Fruit fly (Drosophila melanogaster) whole organism, embryonic: ENCODE measurements around the gene CG12010.

Experiments used
- Adf1 ChIP-seq: fragments of 200-800 bp; sonication (Bioruptor generic); IDR thresholded peaks from 2 replicates; pipeline ENCODE4 v1.3.6; 2022; ENCODE audit warnings: missing biosample characterization, missing genetic modification characterization
- Aef1 ChIP-seq: fragments of 200-800 bp; sonication (Bioruptor generic); IDR thresholded peaks from 3 replicates; pipeline ENCODE4 v1.3.6; 2022; ENCODE audit warnings: missing biosample characterization, missing genetic modification characterization
- B-H1 ChIP-seq: fragments of 200-800 bp; sonication (Bioruptor generic); IDR thresholded peaks from 3 replicates; pipeline ENCODE4 v1.3.6; 2022; ENCODE audit warnings: missing biosample characterization, missing genetic modification characterization
- Bdp1 ChIP-seq: fragments of 200-800 bp; sonication (Bioruptor generic); optimal IDR thresholded peaks from 3 replicates; lab custom pipeline; 2016; ENCODE audit warnings: missing biosample characterization, missing genetic modification characterization
- CG11560 ChIP-seq: fragments of 200-800 bp; sonication (Bioruptor generic); IDR thresholded peaks from 3 replicates; pipeline ENCODE4 v1.3.6; 2022; ENCODE audit warnings: missing biosample characterization, missing genetic modification characterization
- CG12769 ChIP-seq: fragments of 200-800 bp; sonication (Bioruptor generic); optimal IDR thresholded peaks from 2 replicates; lab custom pipeline; 2019; ENCODE audit warnings: missing biosample characterization, mild to moderate bottlenecking, missing genetic modification characterization, moderate library complexity
- CG16863 ChIP-seq: fragments of 200-800 bp; sonication (Bioruptor generic); optimal IDR thresholded peaks from 3 replicates; lab custom pipeline; 2016; ENCODE audit warnings: missing biosample characterization, missing genetic modification characterization
- CG1832 ChIP-seq: fragments of 200-800 bp; sonication (Bioruptor generic); optimal IDR thresholded peaks from 2 replicates; lab custom pipeline; 2017; ENCODE audit warnings: missing biosample characterization, mild to moderate bottlenecking, missing genetic modification characterization, inconsistent platforms
- CG18619 ChIP-seq: fragments of 200-800 bp; sonication (Bioruptor generic); optimal IDR thresholded peaks from 3 replicates; lab custom pipeline; 2017; ENCODE audit warnings: missing biosample characterization, mild to moderate bottlenecking, missing genetic modification characterization
- CG6689 ChIP-seq: fragments of 200-800 bp; sonication (Bioruptor generic); IDR thresholded peaks from 2 replicates; pipeline ENCODE4 v1.3.6; 2022; ENCODE audit warnings: missing biosample characterization, missing genetic modification characterization
- CG6765 ChIP-seq: fragments of 200-800 bp; sonication (Bioruptor generic); optimal IDR thresholded peaks from 3 replicates; lab custom pipeline; 2017; ENCODE audit warnings: missing biosample characterization, mild to moderate bottlenecking, missing genetic modification characterization
- CG7745 ChIP-seq: fragments of 200-800 bp; sonication (Bioruptor generic); optimal IDR thresholded peaks from 2 replicates; lab custom pipeline; 2018; ENCODE audit warnings: missing biosample characterization, mild to moderate bottlenecking, missing genetic modification characterization, moderate library complexity
- CG7963 ChIP-seq: fragments of 200-800 bp; sonication (Bioruptor generic); IDR thresholded peaks from 3 replicates; pipeline ENCODE4 v1.3.6; 2022; ENCODE audit warnings: missing biosample characterization, missing genetic modification characterization; ENCODE audit not compliant: partially characterized antibody
- CG8924 ChIP-seq: fragments of 200-800 bp; optimal IDR thresholded peaks from 3 replicates; lab custom pipeline; 2019; ENCODE audit warnings: missing biosample characterization, mild to moderate bottlenecking, missing genetic modification characterization, moderate library complexity
- CG9215 ChIP-seq: fragments of 200-800 bp; sonication (Bioruptor generic); IDR thresholded peaks from 2 replicates; pipeline ENCODE4 v1.3.6; 2022; ENCODE audit warnings: missing biosample characterization, missing genetic modification characterization
- CG9727 ChIP-seq: fragments of 200-800 bp; sonication (Bioruptor generic); optimal IDR thresholded peaks from 3 replicates; lab custom pipeline; 2017; ENCODE audit warnings: missing biosample characterization, mild to moderate bottlenecking, missing genetic modification characterization
- CoRest ChIP-seq: fragments of 200-800 bp; sonication (Bioruptor generic); optimal IDR thresholded peaks from 3 replicates; lab custom pipeline; 2018; ENCODE audit warnings: missing biosample characterization, mild to moderate bottlenecking, missing genetic modification characterization, moderate library complexity
- Dll ChIP-seq: fragments of 200-800 bp; sonication (Bioruptor generic); IDR thresholded peaks from 4 replicates; pipeline ENCODE4 v1.3.6; 2022; ENCODE audit warnings: missing biosample characterization, missing genetic modification characterization; ENCODE audit not compliant: partially characterized antibody
- Ets97D ChIP-seq: fragments of 200-800 bp; sonication (Bioruptor generic); optimal IDR thresholded peaks from 3 replicates; lab custom pipeline; 2016; ENCODE audit warnings: missing biosample characterization, missing genetic modification characterization
- Fer3 ChIP-seq: fragments of 200-800 bp; sonication (Bioruptor generic); optimal IDR thresholded peaks from 2 replicates; lab custom pipeline; 2018; ENCODE audit warnings: missing biosample characterization, mild to moderate bottlenecking, missing genetic modification characterization, moderate library complexity
- Med ChIP-seq: fragments of 200-800 bp; sonication (Bioruptor generic); peaks from one replicate; lab custom pipeline; 2016; ENCODE audit warnings: missing biosample characterization, missing genetic modification characterization, mild to moderate bottlenecking, inconsistent platforms, moderate library complexity
- NC2α ChIP-seq: fragments of 200-800 bp; sonication (Bioruptor generic); optimal IDR thresholded peaks from 2 replicates; lab custom pipeline; 2016; ENCODE audit warnings: missing biosample characterization, missing genetic modification characterization
- NFAT ChIP-seq: fragments of 200-800 bp; sonication (Bioruptor generic); IDR thresholded peaks from 2 replicates; pipeline ENCODE4 v1.3.6; 2022; ENCODE audit warnings: missing biosample characterization, missing genetic modification characterization
- Nf-YC ChIP-seq: fragments of 200-800 bp; optimal IDR thresholded peaks from 3 replicates; lab custom pipeline; 2019; ENCODE audit warnings: missing biosample characterization, mild to moderate bottlenecking, missing genetic modification characterization, moderate library complexity
- Opbp ChIP-seq: fragments of 200-800 bp; sonication (Bioruptor generic); IDR thresholded peaks from 3 replicates; pipeline ENCODE4 v1.3.6; 2022; ENCODE audit warnings: missing biosample characterization, missing genetic modification characterization; ENCODE audit not compliant: partially characterized antibody
- Poxn ChIP-seq: fragments of 200-800 bp; sonication (Bioruptor generic); IDR thresholded peaks from 2 replicates; pipeline ENCODE4 v1.3.6; 2022; ENCODE audit warnings: missing biosample characterization, missing genetic modification characterization
- Rx ChIP-seq: fragments of 200-800 bp; sonication (Bioruptor generic); IDR thresholded peaks from 2 replicates; pipeline ENCODE4 v1.3.6; 2022; ENCODE audit warnings: missing biosample characterization, missing genetic modification characterization
- Scr ChIP-seq: fragments of 200-800 bp; sonication (Bioruptor generic); IDR thresholded peaks from 2 replicates; pipeline ENCODE4 v1.3.6; 2022; ENCODE audit warnings: missing biosample characterization, missing genetic modification characterization; ENCODE audit not compliant: partially characterized antibody
- Xrp1 ChIP-seq: fragments of 200-800 bp; sonication (Bioruptor generic); IDR thresholded peaks from 2 replicates; pipeline ENCODE4 v1.3.6; 2022; ENCODE audit warnings: missing biosample characterization, missing genetic modification characterization
- ab ChIP-seq: fragments of 200-800 bp; sonication (Bioruptor generic); optimal IDR thresholded peaks from 2 replicates; lab custom pipeline; 2016; ENCODE audit warnings: missing biosample characterization, missing genetic modification characterization
- abd-A ChIP-seq: fragments of 200-800 bp; sonication (Bioruptor generic); optimal IDR thresholded peaks from 3 replicates; lab custom pipeline; 2019; ENCODE audit warnings: missing biosample characterization, mild to moderate bottlenecking, missing genetic modification characterization, moderate library complexity
- ash1 ChIP-seq: fragments of 200-800 bp; sonication (Bioruptor generic); optimal IDR thresholded peaks from 2 replicates; lab custom pipeline; 2018; ENCODE audit warnings: missing biosample characterization, mild to moderate bottlenecking, missing genetic modification characterization
- cas ChIP-seq: fragments of 200-800 bp; sonication (Bioruptor generic); IDR thresholded peaks from 2 replicates; pipeline ENCODE4 v1.3.6; 2022; ENCODE audit warnings: missing biosample characterization, missing genetic modification characterization
- ci ChIP-seq: fragments of 200-800 bp; sonication (Bioruptor generic); IDR thresholded peaks from 3 replicates; pipeline ENCODE4 v1.3.6; 2022; ENCODE audit warnings: missing biosample characterization, missing genetic modification characterization
- danr ChIP-seq: fragments of 200-800 bp; sonication (Bioruptor generic); IDR thresholded peaks from 2 replicates; pipeline ENCODE4 v1.3.6; 2022; ENCODE audit warnings: missing biosample characterization, missing genetic modification characterization
- gcm ChIP-seq: fragments of 200-800 bp; sonication (Bioruptor generic); optimal IDR thresholded peaks from 2 replicates; lab custom pipeline; 2019; ENCODE audit warnings: missing biosample characterization, mild to moderate bottlenecking, missing genetic modification characterization, moderate library complexity
- insv ChIP-seq, 2 experiments: fragments of 200-800 bp; sonication (Bioruptor generic); optimal IDR thresholded peaks; 3 replicates each; lab custom pipeline; 2016 to 2018; ENCODE audit warnings: missing biosample characterization in 2 of 2, missing genetic modification characterization in 2 of 2
- jing ChIP-seq: fragments of 200-800 bp; sonication (Bioruptor generic); optimal IDR thresholded peaks from 2 replicates; lab custom pipeline; 2018; ENCODE audit warnings: missing biosample characterization, mild to moderate bottlenecking, missing genetic modification characterization
- lmd ChIP-seq: fragments of 200-800 bp; sonication (Bioruptor generic); IDR thresholded peaks from 2 replicates; pipeline ENCODE4 v1.3.6; 2022; ENCODE audit warnings: missing biosample characterization, missing genetic modification characterization
- lola ChIP-seq, 3 experiments: fragments of >200 bp in 2 of 3; fragments of 200-800 bp in 1 of 3; sonication (Bioruptor generic) in 1 of 3; optimal IDR thresholded peaks; 2 replicates each; lab custom pipeline; 2017 to 2019; ENCODE audit warnings: missing biosample characterization in 3 of 3, missing genetic modification characterization in 3 of 3, mild to moderate bottlenecking in 1 of 3, moderate library complexity in 1 of 3
- nerfin-1 ChIP-seq: fragments of 200-800 bp; sonication (Bioruptor generic); optimal IDR thresholded peaks from 3 replicates; lab custom pipeline; 2019; ENCODE audit warnings: missing biosample characterization, mild to moderate bottlenecking, missing genetic modification characterization, moderate library complexity
- pnt ChIP-seq: fragments of 200-800 bp; sonication (Bioruptor generic); optimal IDR thresholded peaks from 3 replicates; lab custom pipeline; 2016; ENCODE audit warnings: missing biosample characterization, missing genetic modification characterization
- sima ChIP-seq: fragments of 200-800 bp; sonication (Bioruptor generic); optimal IDR thresholded peaks from 2 replicates; lab custom pipeline; 2016; ENCODE audit warnings: missing biosample characterization, missing genetic modification characterization
- slbo ChIP-seq: fragments of 200-800 bp; sonication (Bioruptor generic); IDR thresholded peaks from 2 replicates; pipeline ENCODE4 v1.3.6; 2022; ENCODE audit warnings: missing biosample characterization, missing genetic modification characterization
- sqz ChIP-seq: fragments of 200-800 bp; sonication (Bioruptor generic); optimal IDR thresholded peaks from 3 replicates; lab custom pipeline; 2018; ENCODE audit warnings: missing biosample characterization, mild to moderate bottlenecking, missing genetic modification characterization
- tll ChIP-seq, 2 experiments: fragments of 200-800 bp in 1 of 2; fragments of >200 bp in 1 of 2; sonication (Bioruptor generic) in 1 of 2; optimal IDR thresholded peaks; 2 replicates each; lab custom pipeline; 2017 to 2019; ENCODE audit warnings: missing biosample characterization in 2 of 2, missing genetic modification characterization in 2 of 2, mild to moderate bottlenecking in 1 of 2, moderate library complexity in 1 of 2
- vfl ChIP-seq: fragments of 200-800 bp; sonication (Bioruptor generic); optimal IDR thresholded peaks from 2 replicates; lab custom pipeline; 2016; ENCODE audit warnings: missing biosample characterization, missing genetic modification characterization
- wor ChIP-seq: fragments of 200-800 bp; sonication (Bioruptor generic); IDR thresholded peaks from 2 replicates; pipeline ENCODE4 v1.3.6; 2022; ENCODE audit warnings: missing biosample characterization, missing genetic modification characterization

CG12010 gene

DNA sequence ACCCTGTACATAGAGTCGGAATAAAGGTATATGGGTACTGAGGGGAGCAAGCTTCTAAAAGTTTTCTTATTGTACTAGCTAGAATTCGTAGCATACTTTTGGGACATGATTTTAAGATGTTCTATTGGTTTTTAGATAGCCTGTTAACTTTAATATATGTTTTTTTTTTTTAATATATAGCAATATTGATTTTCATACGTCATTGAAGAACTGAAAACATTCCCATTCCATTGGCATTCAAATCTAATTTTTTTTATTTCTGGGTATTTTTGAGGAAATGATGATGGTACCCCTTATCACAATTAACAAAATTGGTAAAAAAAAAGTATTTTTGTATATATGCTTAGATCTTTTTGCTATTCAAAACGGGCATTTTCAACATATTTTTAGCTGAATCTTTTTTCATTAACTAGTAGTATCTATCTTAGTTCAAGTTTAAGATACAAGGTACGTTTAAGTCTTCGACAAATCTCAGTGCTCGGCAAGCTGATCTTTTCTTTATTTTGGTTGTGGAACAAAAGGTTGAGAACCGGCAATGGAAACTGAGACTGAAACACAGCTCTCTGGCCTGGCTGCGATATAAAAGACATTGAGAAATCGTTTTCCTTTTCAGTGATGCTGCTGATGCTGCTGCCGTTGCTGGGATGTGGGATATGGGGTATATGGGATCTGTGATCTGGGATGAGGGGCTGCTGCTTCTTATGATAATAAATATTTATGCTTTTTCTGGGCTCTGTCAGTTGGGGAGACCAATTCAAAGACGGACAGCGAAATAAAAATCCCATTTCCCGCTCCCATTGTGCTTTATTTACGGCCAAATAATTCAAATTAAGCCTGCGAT lies 10.7 kb downstream of the CG12010 start (continued):
- TF ChIP-seq CG6689 (GFP tag; lab: Robert Waterston, UW) (0 out of 2 replicates have a peak, but pooled peaks have one; percentile 23), ab (no peak), lola (GFP tag; optimal IDR thresholded peaks at IDR 0.05; lab: Kevin White, UChicago) (peak in 1 of 3 experiments; percentile 81), CG6765 (GFP tag; lab: Kevin White, UChicago) (no peak), jing (GFP tag; lab: Kevin White, UChicago) (no peak), CG1832 (GFP tag; lab: Kevin White, UChicago) (no peak), NC2α (GFP tag; lab: Kevin White, UChicago) (no peak), Adf1 (GFP tag; lab: Robert Waterston, UW) (no peak), CG16863 (GFP tag; lab: Kevin White, UChicago) (no peak), wor (GFP tag; lab: Robert Waterston, UW) (no peak), CG7963 (no peak), vfl (no peak), Opbp (GFP tag; lab: Robert Waterston, UW) (no peak), slbo (peak; percentile 51), Bdp1 (GFP tag; lab: Kevin White, UChicago) (no peak), ash1 (GFP tag; lab: Kevin White, UChicago) (no peak), CG12769 (tag; lab: Kevin White, UChicago) (peak; percentile 69), pnt (no peak), B-H1 (GFP tag; lab: Robert Waterston, UW) (no peak), CG9215 (GFP tag; lab: Robert Waterston, UW) (no peak), Scr (GFP tag; lab: Robert Waterston, UW) (no peak), Dll (no peak), Xrp1 (GFP tag; lab: Robert Waterston, UW) (peak; percentile 39; the same call in 1 of the 2 replicates), abd-A (tag; lab: Kevin White, UChicago) (peak; percentile 80), NFAT (peak; percentile 52; the same call in 1 of the 2 replicates), CG11560 (no peak), insv (GFP tag; optimal IDR thresholded peaks at IDR 0.05; lab: Kevin White, UChicago) (no peak)

DNA sequence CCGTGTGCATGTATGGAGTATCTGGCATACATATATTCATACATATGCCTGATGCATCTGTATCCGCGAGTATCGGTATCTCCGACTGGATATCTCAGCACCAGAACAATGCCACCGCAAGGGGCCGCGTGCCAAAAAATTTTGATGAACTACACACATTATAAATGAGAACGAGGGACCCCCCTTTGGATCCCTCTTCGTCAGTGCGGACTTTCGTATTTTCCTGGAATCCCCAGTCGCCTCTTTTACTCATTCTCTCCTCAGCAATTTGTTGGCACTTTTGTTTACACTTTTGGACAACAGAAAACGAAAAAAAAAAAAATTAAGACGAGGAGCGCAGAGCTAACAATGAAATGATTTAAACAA lies 11.3 kb downstream of the CG12010 start:
- TF ChIP-seq Med (GFP tag; lab: Kevin White, UChicago) = peak; percentile 41
- no peak for TF ChIP-seq CG18619 (GFP tag; lab: Kevin White, UChicago)
- TF ChIP-seq Adf1 (GFP tag; lab: Robert Waterston, UW) = no peak
- TF ChIP-seq nerfin-1 (tag; lab: Kevin White, UChicago) = no peak

DNA sequence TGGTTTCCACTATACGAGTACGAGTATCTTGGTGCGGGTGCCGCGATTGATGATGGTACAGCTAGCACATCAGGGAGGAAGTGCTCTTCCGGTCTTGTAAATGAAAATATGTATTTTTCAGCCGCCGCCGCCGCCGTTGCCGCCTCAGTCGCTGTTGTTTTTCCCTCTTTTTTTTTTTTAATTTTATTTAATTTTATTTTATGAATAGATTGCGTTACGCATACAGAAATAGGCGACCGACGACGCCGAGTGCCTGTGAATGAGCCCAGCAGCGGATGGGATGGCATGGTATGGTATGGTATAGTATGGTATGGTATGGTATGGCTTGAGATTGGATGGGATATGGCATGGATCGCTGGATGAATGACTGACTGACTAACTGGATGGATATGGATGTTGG lies 12.6 kb downstream of the CG12010 start:
- peak; percentile 27 for TF ChIP-seq Med (GFP tag; lab: Kevin White, UChicago)
- 0 out of 3 replicates have a peak, but pooled peaks have one; percentile 31 for TF ChIP-seq ci (GFP tag; lab: Robert Waterston, UW)
- TF ChIP-seq danr (GFP tag; lab: Robert Waterston, UW) = no peak
- TF ChIP-seq Aef1 (GFP tag; lab: Robert Waterston, UW) = no peak
- no peak for TF ChIP-seq Poxn (GFP tag; lab: Robert Waterston, UW)
- TF ChIP-seq sqz (GFP tag; lab: Kevin White, UChicago) = peak; percentile 40
- TF ChIP-seq CG7745 (tag; lab: Kevin White, UChicago) = peak; percentile 62
- no peak for TF ChIP-seq lmd (GFP tag; lab: Robert Waterston, UW)
- TF ChIP-seq CG9727 (GFP tag; lab: Kevin White, UChicago) = no peak
- TF ChIP-seq cas (GFP tag; lab: Robert Waterston, UW) = no peak
- TF ChIP-seq CG8924 (tag; lab: Kevin White, UChicago) = no peak
- peak; percentile 68 for TF ChIP-seq gcm (GFP tag; lab: Kevin White, UChicago)
- TF ChIP-seq CoRest (tag; lab: Kevin White, UChicago) = no peak
- no peak for TF ChIP-seq sima (GFP tag; lab: Kevin White, UChicago)
- TF ChIP-seq Fer3 (tag; lab: Kevin White, UChicago) = no peak
- no peak for TF ChIP-seq tll (GFP tag; optimal IDR thresholded peaks at IDR 0.05; lab: Kevin White, UChicago)
- TF ChIP-seq Ets97D (GFP tag; lab: Kevin White, UChicago) = no peak
- TF ChIP-seq Nf-YC (tag; lab: Kevin White, UChicago) = no peak
- TF ChIP-seq Rx (GFP tag; lab: Robert Waterston, UW) = no peak
